Fruit fly (Drosophila melanogaster) whole organism, embryonic: ENCODE data around the gene CG4593.

Experiments used
- CG1024 ChIP-seq: fragments of 200-800 bp; sonication (Bioruptor generic); IDR thresholded peaks from 2 replicates; pipeline ENCODE4 v1.3.6; 2022; ENCODE audit warnings: missing biosample characterization, missing genetic modification characterization
- CG10366 ChIP-seq: fragments of 200-800 bp; sonication (Bioruptor generic); IDR thresholded peaks from 2 replicates; pipeline ENCODE4 v1.3.6; 2022; ENCODE audit warnings: missing biosample characterization, missing genetic modification characterization
- CG12236 ChIP-seq: fragments of 200-800 bp; sonication (Bioruptor generic); optimal IDR thresholded peaks from 2 replicates; lab custom pipeline; 2016; ENCODE audit warnings: missing biosample characterization, missing genetic modification characterization
- CG17361 ChIP-seq: fragments of 200-800 bp; sonication (Bioruptor generic); IDR thresholded peaks from 3 replicates; pipeline ENCODE4 v1.3.6; 2022; ENCODE audit warnings: missing biosample characterization, missing genetic modification characterization
- CG18262 ChIP-seq: fragments of 200-800 bp; optimal IDR thresholded peaks from 3 replicates; lab custom pipeline; 2019; ENCODE audit warnings: missing biosample characterization, mild to moderate bottlenecking, missing genetic modification characterization, moderate library complexity
- CG34376 ChIP-seq: fragments of 200-800 bp; sonication (Bioruptor generic); optimal IDR thresholded peaks from 2 replicates; lab custom pipeline; 2018; ENCODE audit warnings: missing biosample characterization, mild to moderate bottlenecking, missing genetic modification characterization
- CG6813 ChIP-seq: fragments of 200-800 bp; sonication (Bioruptor generic); optimal IDR thresholded peaks from 2 replicates; lab custom pipeline; 2017; ENCODE audit warnings: missing biosample characterization, missing genetic modification characterization, mild to moderate bottlenecking, moderate library complexity, missing genetic modification reagents
- CG7556 ChIP-seq: fragments of 200-800 bp; sonication (Bioruptor generic); optimal IDR thresholded peaks from 2 replicates; lab custom pipeline; 2017; ENCODE audit warnings: missing biosample characterization, mild to moderate bottlenecking, missing genetic modification characterization
- CG9727 ChIP-seq: fragments of 200-800 bp; sonication (Bioruptor generic); optimal IDR thresholded peaks from 3 replicates; lab custom pipeline; 2017; ENCODE audit warnings: missing biosample characterization, mild to moderate bottlenecking, missing genetic modification characterization
- D19A ChIP-seq: fragments of 200-800 bp; optimal IDR thresholded peaks from 3 replicates; lab custom pipeline; 2019; ENCODE audit warnings: missing biosample characterization, mild to moderate bottlenecking, missing genetic modification characterization, moderate library complexity
- D19B ChIP-seq: fragments of 200-800 bp; sonication (Bioruptor generic); optimal IDR thresholded peaks from 2 replicates; lab custom pipeline; 2017; ENCODE audit warnings: missing biosample characterization, mild to moderate bottlenecking, missing genetic modification characterization
- Hmx ChIP-seq: fragments of 200-800 bp; sonication (Bioruptor generic); optimal IDR thresholded peaks from 2 replicates; lab custom pipeline; 2016; ENCODE audit warnings: missing biosample characterization, missing genetic modification characterization
- Hr51 ChIP-seq, 2 experiments: fragments of 200-800 bp; sonication (Bioruptor generic); optimal IDR thresholded peaks; 2 replicates in 1 of 2; 3 replicates in 1 of 2; lab custom pipeline; 2016 to 2018; ENCODE audit warnings: missing biosample characterization in 2 of 2, missing genetic modification characterization in 2 of 2, mild to moderate bottlenecking in 1 of 2, moderate library complexity in 1 of 2
- Kr ChIP-seq: fragments of 200-800 bp; sonication (Bioruptor generic); optimal IDR thresholded peaks from 2 replicates; lab custom pipeline; 2017; ENCODE audit warnings: missing biosample characterization, mild to moderate bottlenecking, missing genetic modification characterization
- Lpt ChIP-seq: fragments of >200 bp; optimal IDR thresholded peaks from 2 replicates; lab custom pipeline; 2018; ENCODE audit warnings: missing biosample characterization, missing genetic modification characterization
- Med ChIP-seq: fragments of 200-800 bp; sonication (Bioruptor generic); peaks from one replicate; lab custom pipeline; 2016; ENCODE audit warnings: missing biosample characterization, missing genetic modification characterization, mild to moderate bottlenecking, inconsistent platforms, moderate library complexity
- NK7.1 ChIP-seq: fragments of 200-800 bp; sonication (Bioruptor generic); optimal IDR thresholded peaks from 3 replicates; lab custom pipeline; 2016; ENCODE audit warnings: missing biosample characterization, missing genetic modification characterization
- Pdp1 ChIP-seq, 2 experiments: fragments of 200-800 bp; sonication (Bioruptor generic); optimal IDR thresholded peaks; 3 replicates each; lab custom pipeline; 2016; ENCODE audit warnings: missing biosample characterization in 2 of 2, missing genetic modification characterization in 2 of 2, mild to moderate bottlenecking in 1 of 2, moderate library complexity in 1 of 2
- Spps ChIP-seq: fragments of 200-800 bp; sonication (Bioruptor generic); optimal IDR thresholded peaks from 2 replicates; lab custom pipeline; 2018; ENCODE audit warnings: missing biosample characterization, mild to moderate bottlenecking, missing genetic modification characterization
- Stat92E ChIP-seq, 3 experiments: fragments of >200 bp in 2 of 3; fragments of 200-800 bp in 1 of 3; sonication (Bioruptor generic) in 1 of 3; optimal IDR thresholded peaks; 2 replicates each; lab custom pipeline; 2017 to 2019; ENCODE audit warnings: missing biosample characterization in 3 of 3, missing genetic modification characterization in 3 of 3, mild to moderate bottlenecking in 1 of 3, moderate library complexity in 1 of 3
- Trl ChIP-seq, 3 experiments: fragments of >200 bp in 2 of 3; fragments of 200-800 bp in 1 of 3; sonication (Bioruptor generic) in 1 of 3; optimal IDR thresholded peaks; 2 replicates in 1 of 3; 3 replicates in 2 of 3; lab custom pipeline; 2016 to 2017; ENCODE audit warnings: missing biosample characterization in 1 of 3, missing genetic modification characterization in 1 of 3
- ara ChIP-seq: fragments of 200-800 bp; sonication (Bioruptor generic); IDR thresholded peaks from 2 replicates; pipeline ENCODE4 v1.3.6; 2022; ENCODE audit warnings: missing biosample characterization, missing genetic modification characterization
- cad ChIP-seq: fragments of >200 bp; optimal IDR thresholded peaks from 2 replicates; lab custom pipeline; 2017; ENCODE audit warnings: missing biosample characterization, missing genetic modification characterization
- chinmo ChIP-seq: fragments of 200-800 bp; sonication (Bioruptor generic); IDR thresholded peaks from 4 replicates; pipeline ENCODE4 v1.3.6; 2022; ENCODE audit warnings: missing biosample characterization, missing genetic modification characterization; ENCODE audit not compliant: partially characterized antibody
- dan ChIP-seq: fragments of 200-800 bp; sonication (Bioruptor generic); IDR thresholded peaks from 2 replicates; pipeline ENCODE4 v1.3.6; 2022; ENCODE audit warnings: missing biosample characterization, missing genetic modification characterization
- eve ChIP-seq, 2 experiments: fragments of >200 bp; optimal IDR thresholded peaks; 2 replicates each; lab custom pipeline; 2017; ENCODE audit warnings: missing biosample characterization in 2 of 2, missing genetic modification characterization in 2 of 2
- ewg ChIP-seq: fragments of 200-800 bp; sonication (Bioruptor generic); optimal IDR thresholded peaks from 3 replicates; lab custom pipeline; 2017; ENCODE audit warnings: mild to moderate bottlenecking, missing biosample characterization, missing genetic modification reagents, missing genetic modification characterization
- fu2 ChIP-seq: fragments of 200-800 bp; sonication (Bioruptor generic); optimal IDR thresholded peaks from 2 replicates; lab custom pipeline; 2016; ENCODE audit warnings: missing biosample characterization, missing genetic modification characterization
- gce ChIP-seq: fragments of 200-800 bp; sonication (Bioruptor generic); IDR thresholded peaks from 3 replicates; pipeline ENCODE4 v1.3.6; 2022; ENCODE audit warnings: missing biosample characterization, missing genetic modification characterization
- jing ChIP-seq: fragments of 200-800 bp; sonication (Bioruptor generic); optimal IDR thresholded peaks from 2 replicates; lab custom pipeline; 2018; ENCODE audit warnings: missing biosample characterization, mild to moderate bottlenecking, missing genetic modification characterization
- jumu ChIP-seq: fragments of 200-800 bp; sonication (Bioruptor generic); optimal IDR thresholded peaks from 3 replicates; lab custom pipeline; 2016; ENCODE audit warnings: missing biosample characterization, missing genetic modification characterization
- lbe ChIP-seq: fragments of 200-800 bp; sonication (Bioruptor generic); optimal IDR thresholded peaks from 2 replicates; lab custom pipeline; 2016; ENCODE audit warnings: missing biosample characterization, mild to moderate bottlenecking, missing genetic modification characterization
- pfk ChIP-seq: fragments of 200-800 bp; sonication (Bioruptor generic); optimal IDR thresholded peaks from 2 replicates; lab custom pipeline; 2018; ENCODE audit warnings: missing biosample characterization, mild to moderate bottlenecking, missing genetic modification characterization, moderate library complexity
- row ChIP-seq: fragments of 200-800 bp; sonication (Bioruptor generic); IDR thresholded peaks from 3 replicates; pipeline ENCODE4 v1.3.6; 2022; ENCODE audit warnings: missing biosample characterization, missing genetic modification characterization
- sd ChIP-seq: fragments of 200-800 bp; sonication (Bioruptor generic); optimal IDR thresholded peaks from 3 replicates; lab custom pipeline; 2018; ENCODE audit warnings: missing biosample characterization, mild to moderate bottlenecking, missing genetic modification characterization, moderate library complexity
- sens ChIP-seq: fragments of 200-800 bp; sonication (Bioruptor generic); peaks from one replicate; lab custom pipeline; 2016; ENCODE audit warnings: missing biosample characterization, missing genetic modification characterization
- sima ChIP-seq: fragments of 200-800 bp; sonication (Bioruptor generic); optimal IDR thresholded peaks from 2 replicates; lab custom pipeline; 2016; ENCODE audit warnings: missing biosample characterization, missing genetic modification characterization
- stwl ChIP-seq: fragments of 200-800 bp; sonication (Bioruptor generic); optimal IDR thresholded peaks from 3 replicates; lab custom pipeline; 2018; ENCODE audit warnings: missing biosample characterization, mild to moderate bottlenecking, missing genetic modification characterization, moderate library complexity
- sug ChIP-seq: fragments of 200-800 bp; optimal IDR thresholded peaks from 2 replicates; lab custom pipeline; 2019; ENCODE audit warnings: missing biosample characterization, mild to moderate bottlenecking, missing genetic modification characterization, moderate library complexity
- ttk ChIP-seq: fragments of 200-800 bp; sonication (Bioruptor generic); IDR thresholded peaks from 2 replicates; pipeline ENCODE4 v2.1.2; 2022; ENCODE audit warnings: missing biosample characterization, missing genetic modification characterization
- twi ChIP-seq: fragments of 200-800 bp; optimal IDR thresholded peaks from 2 replicates; lab custom pipeline; 2019; ENCODE audit warnings: missing biosample characterization, mild to moderate bottlenecking, missing genetic modification characterization, moderate library complexity
- wdn ChIP-seq: fragments of 200-800 bp; sonication (Bioruptor generic); IDR thresholded peaks from 2 replicates; pipeline ENCODE4 v1.3.6; 2022; ENCODE audit warnings: missing biosample characterization, missing genetic modification characterization
- zen ChIP-seq: fragments of 200-800 bp; sonication (Bioruptor generic); optimal IDR thresholded peaks from 3 replicates; lab custom pipeline; 2018; ENCODE audit warnings: missing biosample characterization, mild to moderate bottlenecking, missing genetic modification characterization, moderate library complexity

The CG4593 gene

dm6 chrX:6985980-6986827 lies 27.5 kb upstream of the CG4593 start, which contains the start of gene bou (continued):
- TF ChIP-seq CG18262 (no peak), lbe (GFP tag; lab: Kevin White, UChicago) (no peak), CG1024 (no peak), ara (GFP tag; lab: Robert Waterston, UW) (0 out of 2 replicates have a peak, but pooled peaks have one; percentile 27)

dm6 chrX:6987091-6987490 lies 26.6 kb upstream of the CG4593 start:
- TF ChIP-seq sens (GFP tag; lab: Kevin White, UChicago) = peak; percentile 77
- TF ChIP-seq pfk = peak; percentile 98
- peak in 1 of 2 experiments; percentile 51 for TF ChIP-seq Pdp1 (GFP tag; optimal IDR thresholded peaks at IDR 0.05; lab: Kevin White, UChicago)
- TF ChIP-seq fu2 (GFP tag; lab: Kevin White, UChicago) = no peak
- no peak for TF ChIP-seq cad (GFP tag; lab: Kevin White, UChicago)
- TF ChIP-seq chinmo (GFP tag; lab: Robert Waterston, UW) = 0 out of 4 replicates have a peak, but pooled peaks have one; percentile 47
- TF ChIP-seq Trl (optimal IDR thresholded peaks at IDR 0.05; lab: Kevin White, UChicago) = peak; percentile 58 to 72
- TF ChIP-seq Trl (GFP tag; optimal IDR thresholded peaks at IDR 0.05; lab: Kevin White, UChicago) = no peak
- peak; percentile 81 for TF ChIP-seq D19B (GFP tag; lab: Kevin White, UChicago)
- TF ChIP-seq row (GFP tag; lab: Robert Waterston, UW) = peak; percentile 18; the same call in 1 of the 3 replicates
- TF ChIP-seq zen (tag; lab: Kevin White, UChicago) = no peak

- TF ChIP-seq Hr51 (GFP tag; optimal IDR thresholded peaks at IDR 0.05; lab: Kevin White, UChicago) (no peak), Hmx (GFP tag; lab: Kevin White, UChicago) (no peak), eve (GFP tag; optimal IDR thresholded peaks at IDR 0.05; lab: Kevin White, UChicago) (peak in 1 of 2 experiments; percentile 26), stwl (tag; lab: Kevin White, UChicago) (no peak), sug (peak; percentile 12), jing (no peak), Lpt (GFP tag; lab: Kevin White, UChicago) (no peak), CG34376 (GFP tag; lab: Kevin White, UChicago) (peak; percentile 11), CG9727 (no peak), D19A (peak; percentile 13)
Measured at dm6 chrX:6988082-6988481, 25.6 kb upstream of the CG4593 start.

dm6 chrX:6988632-6989338 lies 24.9 kb upstream of the CG4593 start:
- TF ChIP-seq Kr (GFP tag; lab: Kevin White, UChicago) (peak; percentile 55), CG10366 (GFP tag; lab: Robert Waterston, UW) (no peak), gce (no peak), dan (GFP tag; lab: Robert Waterston, UW) (no peak), sd (tag; lab: Kevin White, UChicago) (peak; percentile 53), ewg (no peak), Spps (tag; lab: Kevin White, UChicago) (no peak), fu2 (GFP tag; lab: Kevin White, UChicago) (no peak), Med (GFP tag; lab: Kevin White, UChicago) (no peak), CG6813 (GFP tag; lab: Kevin White, UChicago) (no peak), Stat92E (GFP tag; optimal IDR thresholded peaks at IDR 0.05; lab: Kevin White, UChicago) (peak in 1 of 3 experiments; percentile 18), wdn (GFP tag; lab: Robert Waterston, UW) (no peak), sens (GFP tag; lab: Kevin White, UChicago) (peak; percentile 46), CG7556 (GFP tag; lab: Kevin White, UChicago) (no peak), twi (tag; lab: Kevin White, UChicago) (peak; percentile 99), CG12236 (GFP tag; lab: Kevin White, UChicago) (no peak), jumu (GFP tag; lab: Kevin White, UChicago) (no peak), NK7.1 (GFP tag; lab: Kevin White, UChicago) (no peak), Lpt (GFP tag; lab: Kevin White, UChicago) (no peak), CG17361 (GFP tag; lab: Robert Waterston, UW) (no peak), ttk (GFP tag; lab: Robert Waterston, UW) (no peak), sima (GFP tag; lab: Kevin White, UChicago) (no peak)
